Worm (Caenorhabditis elegans) whole organism, L4 larva: ENCODE data around the gene nlp-3.

ENCODE experiments used
- F10B5.3 ChIP-seq: sonication (generic microtip); optimal IDR thresholded peaks from 2 replicates; lab custom pipeline; 2016; ENCODE audit warnings: mild to moderate bottlenecking, missing genetic modification characterization, missing compliant biosample characterization
- R02D3.7 ChIP-seq: fragments of 150-350 bp; sonication (generic microtip); optimal IDR thresholded peaks from 3 replicates; lab custom pipeline; 2014; ENCODE audit warnings: missing biosample characterization, missing genetic modification characterization
- Y105C5A.15 ChIP-seq: fragments of 200-800 bp; sonication (Bioruptor generic); IDR thresholded peaks from 2 replicates; pipeline ENCODE4 v1.3.6; 2022; ENCODE audit warnings: missing genetic modification characterization, missing compliant biosample characterization
- Y48G9A.11 ChIP-seq: fragments of 200-800 bp; sonication (Bioruptor generic); IDR thresholded peaks from 2 replicates; pipeline ENCODE4 v1.3.6; 2022; ENCODE audit warnings: missing genetic modification reagents, missing genetic modification characterization, missing compliant biosample characterization
- Y75B8A.6 ChIP-seq: fragments of 200-800 bp; sonication (Bioruptor generic); IDR thresholded peaks from 2 replicates; pipeline ENCODE4 v1.3.6; 2022; ENCODE audit warnings: missing genetic modification reagents, missing genetic modification characterization, missing compliant biosample characterization
- ZK337.2 ChIP-seq: fragments of 200-800 bp; sonication (Bioruptor generic); IDR thresholded peaks from 2 replicates; pipeline ENCODE4 v1.3.6; 2022; ENCODE audit warnings: missing genetic modification reagents, missing genetic modification characterization, missing compliant biosample characterization
- aha-1 ChIP-seq: fragments of 150-350 bp; peaks from one replicate; lab custom pipeline; 2014; ENCODE audit warnings: missing biosample characterization, missing genetic modification characterization
- ama-1 ChIP-seq: fragments of 150-350 bp; optimal IDR thresholded peaks from 2 replicates; lab custom pipeline; 2014; ENCODE audit warnings: inconsistent platforms, mixed read lengths
- ceh-20 ChIP-seq: fragments of 200-800 bp; sonication (Bioruptor generic); IDR thresholded peaks from 2 replicates; pipeline ENCODE4 v1.3.6; 2022; ENCODE audit warnings: missing genetic modification reagents, missing genetic modification characterization, missing compliant biosample characterization
- ceh-28 ChIP-seq: fragments of 150-350 bp; optimal IDR thresholded peaks from 2 replicates; lab custom pipeline; 2014; ENCODE audit warnings: missing biosample characterization, missing genetic modification reagents, missing genetic modification characterization
- ceh-32 ChIP-seq: sonication (generic microtip); optimal IDR thresholded peaks from 2 replicates; lab custom pipeline; 2016; ENCODE audit warnings: mild to moderate bottlenecking, missing genetic modification characterization, missing compliant biosample characterization; ENCODE audit not compliant: poor library complexity
- ceh-44 ChIP-seq: fragments of 200-800 bp; sonication (Bioruptor generic); IDR thresholded peaks from 2 replicates; pipeline ENCODE4 v1.3.6; 2022; ENCODE audit warnings: missing genetic modification reagents, missing genetic modification characterization, missing compliant biosample characterization
- cey-2 ChIP-seq: sonication (generic microtip); optimal IDR thresholded peaks from 3 replicates; lab custom pipeline; 2017; ENCODE audit warnings: missing genetic modification characterization, mild to moderate bottlenecking, missing compliant biosample characterization, antibody characterized with exemption, borderline replicate concordance; ENCODE audit not compliant: insufficient read depth
- ctbp-1 ChIP-seq: fragments of 200-800 bp; sonication (Bioruptor generic); IDR thresholded peaks from 2 replicates; pipeline ENCODE4 v1.3.6; 2022; ENCODE audit warnings: missing genetic modification reagents, missing genetic modification characterization, missing compliant biosample characterization
- daf-16 ChIP-seq, 3 experiments: sonication (generic microtip); optimal IDR thresholded peaks; 2 replicates each; lab custom pipeline; 2016 to 2017; ENCODE audit warnings: missing genetic modification characterization in 3 of 3, missing genetic modification reagents in 3 of 3, mild to moderate bottlenecking in 2 of 3, missing compliant biosample characterization in 2 of 3, missing biosample characterization in 1 of 3, moderate library complexity in 1 of 3
- daf-19 ChIP-seq: fragments of 200-800 bp; sonication (Bioruptor generic); conservative IDR thresholded peaks from 2 replicates; pipeline ENCODE4 v1.3.6; 2022; ENCODE audit warnings: missing genetic modification characterization, missing compliant biosample characterization
- daf-8 ChIP-seq: fragments of 200-800 bp; sonication (Bioruptor generic); IDR thresholded peaks from 2 replicates; pipeline ENCODE4 v1.3.6; 2022; ENCODE audit warnings: missing genetic modification characterization, missing compliant biosample characterization
- dmd-8 ChIP-seq: fragments of 200-800 bp; sonication (Bioruptor generic); IDR thresholded peaks from 2 replicates; pipeline ENCODE4 v1.3.6; 2022; ENCODE audit warnings: missing genetic modification characterization, missing compliant biosample characterization
- duxl-1 ChIP-seq: sonication (generic microtip); optimal IDR thresholded peaks from 2 replicates; lab custom pipeline; 2016; ENCODE audit warnings: mild to moderate bottlenecking, missing genetic modification characterization, moderate library complexity, missing compliant biosample characterization; ENCODE audit not compliant: poor library complexity
- fkh-10 ChIP-seq: fragments of 150-350 bp; optimal IDR thresholded peaks from 2 replicates; lab custom pipeline; 2014; ENCODE audit warnings: missing biosample characterization, missing genetic modification reagents, missing genetic modification characterization
- gei-8 ChIP-seq: fragments of 200-800 bp; sonication (Bioruptor generic); optimal IDR thresholded peaks from 2 replicates; lab custom pipeline; 2018; ENCODE audit warnings: mild to moderate bottlenecking, missing genetic modification characterization, missing compliant biosample characterization
- jun-1 ChIP-seq: fragments of 150-350 bp; optimal IDR thresholded peaks from 2 replicates; lab custom pipeline; 2014; ENCODE audit warnings: missing biosample characterization, missing genetic modification reagents, missing genetic modification characterization
- lim-7 ChIP-seq: fragments of 200-800 bp; sonication (Bioruptor generic); IDR thresholded peaks from 2 replicates; pipeline ENCODE4 v1.3.6; 2022; ENCODE audit warnings: missing genetic modification characterization, missing compliant biosample characterization
- lin-1 ChIP-seq: fragments of 200-800 bp; sonication (Bioruptor generic); IDR thresholded peaks from 2 replicates; pipeline ENCODE4 v1.3.6; 2022; ENCODE audit warnings: missing genetic modification reagents, missing genetic modification characterization, missing compliant biosample characterization
- lin-13 ChIP-seq: fragments of 150-350 bp; optimal IDR thresholded peaks from 2 replicates; lab custom pipeline; 2014; ENCODE audit warnings: missing biosample characterization, missing genetic modification reagents, missing genetic modification characterization
- lsy-2 ChIP-seq, 2 experiments: fragments of 150-350 bp in 1 of 2; sonication (generic microtip) in 1 of 2; optimal IDR thresholded peaks; 2 replicates each; lab custom pipeline; 2014 to 2017; ENCODE audit warnings: missing biosample characterization in 2 of 2, missing genetic modification characterization in 2 of 2
- mdt-29 ChIP-seq: fragments of 200-800 bp; sonication (Bioruptor generic); IDR thresholded peaks from 2 replicates; pipeline ENCODE4 v1.3.6; 2022; ENCODE audit warnings: missing genetic modification reagents, missing genetic modification characterization, missing compliant biosample characterization
- nhr-237 ChIP-seq: sonication (generic microtip); optimal IDR thresholded peaks from 2 replicates; lab custom pipeline; 2017; ENCODE audit warnings: missing biosample characterization, missing genetic modification characterization
- nhr-25 ChIP-seq: sonication (generic microtip); optimal IDR thresholded peaks from 2 replicates; lab custom pipeline; 2017; ENCODE audit warnings: missing genetic modification characterization, mild to moderate bottlenecking, missing compliant biosample characterization, antibody characterized with exemption, moderate library complexity, borderline replicate concordance; ENCODE audit not compliant: insufficient read depth
- nhr-41 ChIP-seq: fragments of 200-800 bp; sonication (Bioruptor generic); IDR thresholded peaks from 2 replicates; pipeline ENCODE4 v1.3.6; 2022; ENCODE audit warnings: missing genetic modification reagents, missing genetic modification characterization, missing compliant biosample characterization
- nhr-42 ChIP-seq: fragments of 200-800 bp; sonication (Bioruptor generic); IDR thresholded peaks from 2 replicates; pipeline ENCODE4 v1.3.6; 2022; ENCODE audit warnings: missing genetic modification characterization, missing compliant biosample characterization
- nhr-48 ChIP-seq: sonication (generic microtip); optimal IDR thresholded peaks from 2 replicates; lab custom pipeline; 2016; ENCODE audit warnings: mild to moderate bottlenecking, missing genetic modification characterization, missing compliant biosample characterization
- nhr-6 ChIP-seq: fragments of 150-350 bp; optimal IDR thresholded peaks from 2 replicates; lab custom pipeline; 2014; ENCODE audit warnings: missing biosample characterization, missing genetic modification characterization
- nhr-76 ChIP-seq: fragments of 150-350 bp; optimal IDR thresholded peaks from 2 replicates; lab custom pipeline; 2014; ENCODE audit warnings: missing biosample characterization, missing genetic modification characterization
- nhr-77 ChIP-seq: fragments of 150-350 bp; optimal IDR thresholded peaks from 2 replicates; lab custom pipeline; 2014; ENCODE audit warnings: missing biosample characterization, missing genetic modification characterization
- php-3 ChIP-seq: fragments of 200-800 bp; sonication (Bioruptor generic); IDR thresholded peaks from 2 replicates; pipeline ENCODE4 v1.3.6; 2022; ENCODE audit warnings: missing genetic modification reagents, missing genetic modification characterization, missing compliant biosample characterization
- pqm-1 ChIP-seq: sonication (generic microtip); optimal IDR thresholded peaks from 2 replicates; lab custom pipeline; 2017; ENCODE audit warnings: missing biosample characterization, missing genetic modification characterization
- saeg-2 ChIP-seq: fragments of 200-800 bp; sonication (Bioruptor generic); IDR thresholded peaks from 2 replicates; pipeline ENCODE4 v1.3.6; 2022; ENCODE audit warnings: missing genetic modification reagents, missing genetic modification characterization, missing compliant biosample characterization
- sdz-12 ChIP-seq: fragments of 200-800 bp; sonication (Bioruptor generic); optimal IDR thresholded peaks from 2 replicates; lab custom pipeline; 2018; ENCODE audit warnings: mild to moderate bottlenecking, missing genetic modification characterization, missing compliant biosample characterization
- spr-1 ChIP-seq: sonication (generic microtip); optimal IDR thresholded peaks from 2 replicates; lab custom pipeline; 2016; ENCODE audit warnings: mild to moderate bottlenecking, missing genetic modification characterization, missing compliant biosample characterization
- spr-3 ChIP-seq: fragments of 200-800 bp; sonication (Bioruptor generic); optimal IDR thresholded peaks from 2 replicates; lab custom pipeline; 2018; ENCODE audit warnings: mild to moderate bottlenecking, missing genetic modification characterization, missing compliant biosample characterization
- unc-62 ChIP-seq, 3 experiments: fragments of 150-350 bp in 1 of 3; sonication (generic microtip); optimal IDR thresholded peaks in 2 of 3; peaks in 1 of 3; 1 replicate in 1 of 3; 2 replicates in 2 of 3; lab custom pipeline; 2014 to 2017; ENCODE audit warnings: missing biosample characterization in 3 of 3, missing genetic modification characterization in 3 of 3, missing genetic modification reagents in 3 of 3, missing genotype in 1 of 3
- zfp-2 ChIP-seq: sonication (generic microtip); optimal IDR thresholded peaks from 2 replicates; lab custom pipeline; 2016; ENCODE audit warnings: mild to moderate bottlenecking, missing genetic modification characterization, missing compliant biosample characterization

Gene nlp-3

ce11 chrX:13145988-13146873 is 32.0 kb downstream of the nlp-3 start:
- no peak for TF ChIP-seq lim-7 (GFP tag; lab: Robert Waterston, UW)
- no peak for TF ChIP-seq nhr-42 (GFP tag; lab: Robert Waterston, UW)
- TF ChIP-seq aha-1 (tag; lab: Kevin White, UChicago): peak; percentile 95
- no peak for TF ChIP-seq Y105C5A.15
- no peak for TF ChIP-seq php-3 (GFP tag; lab: Robert Waterston, UW)
- no peak for TF ChIP-seq nhr-25 (tag; lab: Kevin White, UChicago)
- TF ChIP-seq saeg-2 (GFP tag; lab: Robert Waterston, UW): no peak
- no peak for TF ChIP-seq nhr-48 (tag; lab: Kevin White, UChicago)
- peak in 1 of 2 experiments; percentile 87 for TF ChIP-seq unc-62 (GFP tag; optimal IDR thresholded peaks at IDR 0.05 in 1 of 2; lab: Kevin White, UChicago)
- no peak for TF ChIP-seq unc-62 (tag; optimal IDR thresholded peaks at IDR 0.05; lab: Kevin White, UChicago)
- no peak for TF ChIP-seq ceh-44 (GFP tag; lab: Robert Waterston, UW)
- TF ChIP-seq pqm-1 (tag; lab: Kevin White, UChicago): no peak

- TF ChIP-seq jun-1 (tag; lab: Kevin White, UChicago): peak; percentile 87
- TF ChIP-seq nhr-76 (tag; lab: Kevin White, UChicago): peak; percentile 27
- peak; percentile 57 for TF ChIP-seq duxl-1 (tag; lab: Kevin White, UChicago)
- peak; percentile 97 for TF ChIP-seq ctbp-1 (GFP tag; lab: Robert Waterston, UW)
- peak; percentile 63; the same call in 1 of the 2 replicates for TF ChIP-seq daf-19 (GFP tag; lab: Robert Waterston, UW)
- TF ChIP-seq nhr-77 (tag; lab: Kevin White, UChicago): peak; percentile 86
- peak; percentile 31 for TF ChIP-seq nhr-6 (tag; lab: Kevin White, UChicago)
- TF ChIP-seq ZK337.2 (GFP tag; lab: Robert Waterston, UW): 0 out of 2 replicates have a peak, but pooled peaks have one; percentile 16
- TF ChIP-seq mdt-29: peak; percentile 94
- TF ChIP-seq ceh-44 (GFP tag; lab: Robert Waterston, UW): no peak
- TF ChIP-seq lsy-2 (tag; optimal IDR thresholded peaks at IDR 0.05; lab: Kevin White, UChicago): peak; percentile 87 to 91
- TF ChIP-seq ceh-28 (tag; lab: Kevin White, UChicago): peak; percentile 69
- TF ChIP-seq ceh-20 (GFP tag; lab: Robert Waterston, UW): peak; percentile 93
- no peak for TF ChIP-seq daf-8 (GFP tag; lab: Robert Waterston, UW)
- peak; percentile 81 for TF ChIP-seq lin-13 (GFP tag; lab: Kevin White, UChicago)
- TF ChIP-seq lin-1 (GFP tag; lab: Robert Waterston, UW): peak; percentile 82
- peak; percentile 4 for TF ChIP-seq nhr-237
- TF ChIP-seq fkh-10 (GFP tag; lab: Kevin White, UChicago): peak; percentile 96
- TF ChIP-seq daf-16 (GFP tag; optimal IDR thresholded peaks at IDR 0.05; lab: Kevin White, UChicago): peak; percentile 67 to 72
- TF ChIP-seq daf-16 (tag; optimal IDR thresholded peaks at IDR 0.05; lab: Kevin White, UChicago): peak; percentile 86
- peak; percentile 26 for TF ChIP-seq cey-2 (tag; lab: Kevin White, UChicago)
- TF ChIP-seq nhr-41 (GFP tag; lab: Robert Waterston, UW): peak; percentile 32; the same call in 1 of the 2 replicates
- peak; percentile 72 for TF ChIP-seq gei-8 (GFP tag; lab: Kevin White, UChicago)
- TF ChIP-seq spr-1: peak; percentile 88
- peak; percentile 34 to 99 for TF ChIP-seq unc-62 (GFP tag; optimal IDR thresholded peaks at IDR 0.05 in 1 of 2; lab: Kevin White, UChicago)
- no peak for TF ChIP-seq unc-62 (tag; optimal IDR thresholded peaks at IDR 0.05; lab: Kevin White, UChicago)
- TF ChIP-seq zfp-2 (tag; lab: Kevin White, UChicago): peak; percentile 69
- TF ChIP-seq F10B5.3 (tag; lab: Kevin White, UChicago): peak; percentile 56
- TF ChIP-seq spr-3: peak; percentile 82
- TF ChIP-seq Y75B8A.6 (GFP tag; lab: Robert Waterston, UW): no peak
- TF ChIP-seq dmd-8 (GFP tag; lab: Robert Waterston, UW): peak; percentile 57; the same call in 1 of the 2 replicates
- peak; percentile 98 for TF ChIP-seq ama-1 (lab: Kevin White, UChicago)
- peak; percentile 85; the same call in 1 of the 2 replicates for TF ChIP-seq nhr-42 (GFP tag; lab: Robert Waterston, UW)
- TF ChIP-seq php-3 (GFP tag; lab: Robert Waterston, UW): peak; percentile 85; the same call in 1 of the 2 replicates
- peak; percentile 61; the same call in 1 of the 2 replicates for TF ChIP-seq Y48G9A.11 (GFP tag; lab: Robert Waterston, UW)
- TF ChIP-seq sdz-12 (GFP tag; lab: Kevin White, UChicago): no peak
- no peak for TF ChIP-seq R02D3.7
- TF ChIP-seq nhr-48 (tag; lab: Kevin White, UChicago): peak; percentile 94
- TF ChIP-seq saeg-2 (GFP tag; lab: Robert Waterston, UW): peak; percentile 89
- peak; percentile 77 for TF ChIP-seq ceh-32 (tag; lab: Kevin White, UChicago)
Observed at ce11 chrX:13144975-13145618, 33.1 kb downstream of the nlp-3 start.
